Worm (Caenorhabditis elegans) whole organism, late embryonic: Measurements from ENCODE around the gene ZK688.4.
A peak's percentile ranks its signal among the peaks of the same experiment; 100 is the strongest.

Experiments
- C08G9.2 ChIP-seq: sonication (generic microtip); optimal IDR thresholded peaks from 2 replicates; lab custom pipeline; 2016; ENCODE audit warnings: mild to moderate bottlenecking, missing genetic modification characterization, moderate library complexity, missing compliant biosample characterization
- C38D4.7 ChIP-seq: fragments of 200-800 bp; sonication (Bioruptor generic); optimal IDR thresholded peaks from 2 replicates; lab custom pipeline; 2018; ENCODE audit warnings: mild to moderate bottlenecking, missing genetic modification characterization, moderate library complexity, missing compliant biosample characterization
- F13H6.1 ChIP-seq: sonication (generic microtip); optimal IDR thresholded peaks from 2 replicates; lab custom pipeline; 2016; ENCODE audit warnings: missing genetic modification characterization, missing compliant biosample characterization
- K02D7.2 ChIP-seq: sonication (generic microtip); optimal IDR thresholded peaks from 2 replicates; lab custom pipeline; 2017; ENCODE audit warnings: mild to moderate bottlenecking, missing genetic modification characterization, missing compliant biosample characterization
- K09A11.1 ChIP-seq: sonication (generic microtip); optimal IDR thresholded peaks from 2 replicates; lab custom pipeline; 2017; ENCODE audit warnings: antibody characterized with exemption, mild to moderate bottlenecking, missing genetic modification characterization, missing compliant biosample characterization; ENCODE audit not compliant: insufficient read depth
- T23F11.4 ChIP-seq: fragments of 200-800 bp; sonication (Bioruptor generic); optimal IDR thresholded peaks from 2 replicates; lab custom pipeline; 2018; ENCODE audit warnings: mild to moderate bottlenecking, missing genetic modification characterization, missing compliant biosample characterization
- ceh-14 ChIP-seq: sonication (generic microtip); optimal IDR thresholded peaks from 2 replicates; lab custom pipeline; 2016; ENCODE audit warnings: missing genotype, missing genetic modification characterization, missing compliant biosample characterization
- ceh-18 ChIP-seq: sonication (generic microtip); optimal IDR thresholded peaks from 2 replicates; lab custom pipeline; 2016; ENCODE audit warnings: missing genetic modification characterization, missing compliant biosample characterization
- ceh-2 ChIP-seq: sonication (generic microtip); optimal IDR thresholded peaks from 2 replicates; lab custom pipeline; 2016; ENCODE audit warnings: missing genotype, missing genetic modification characterization, missing compliant biosample characterization
- ceh-30 ChIP-seq: fragments of 150-350 bp; optimal IDR thresholded peaks from 2 replicates; lab custom pipeline; 2014; ENCODE audit warnings: missing biosample characterization, missing genetic modification characterization
- ceh-34 ChIP-seq: sonication (generic microtip); optimal IDR thresholded peaks from 2 replicates; lab custom pipeline; 2016; ENCODE audit warnings: mild to moderate bottlenecking, missing genetic modification characterization, missing compliant biosample characterization
- ceh-6 ChIP-seq: fragments of 200-800 bp; sonication (Bioruptor generic); optimal IDR thresholded peaks from 2 replicates; lab custom pipeline; 2018; ENCODE audit warnings: mild to moderate bottlenecking, missing genetic modification characterization, missing compliant biosample characterization
- ceh-9 ChIP-seq: sonication (generic microtip); optimal IDR thresholded peaks from 2 replicates; lab custom pipeline; 2016; ENCODE audit warnings: mild to moderate bottlenecking, missing genetic modification characterization, inconsistent platforms, missing compliant biosample characterization
- dmd-4 ChIP-seq: sonication (generic microtip); optimal IDR thresholded peaks from 2 replicates; lab custom pipeline; 2016; ENCODE audit warnings: borderline replicate concordance, missing genetic modification characterization, missing compliant biosample characterization
- dve-1 ChIP-seq: sonication (generic microtip); optimal IDR thresholded peaks from 2 replicates; lab custom pipeline; 2017; ENCODE audit warnings: antibody characterized with exemption, mild to moderate bottlenecking, missing genetic modification characterization, missing compliant biosample characterization
- elt-2 ChIP-seq: sonication (generic microtip); optimal IDR thresholded peaks from 2 replicates; lab custom pipeline; 2016; ENCODE audit warnings: missing genetic modification reagents, missing genetic modification characterization, missing compliant biosample characterization
- fkh-10 ChIP-seq: fragments of 150-350 bp; optimal IDR thresholded peaks from 2 replicates; lab custom pipeline; 2014; ENCODE audit warnings: missing biosample characterization, missing genetic modification reagents, missing genetic modification characterization
- fkh-6 ChIP-seq: sonication (generic microtip); optimal IDR thresholded peaks from 2 replicates; lab custom pipeline; 2016; ENCODE audit warnings: missing genetic modification characterization, missing compliant biosample characterization
- gmeb-2 ChIP-seq: sonication (generic microtip); optimal IDR thresholded peaks from 2 replicates; lab custom pipeline; 2016; ENCODE audit warnings: missing genetic modification characterization, inconsistent platforms, missing compliant biosample characterization
- hlh-30 ChIP-seq: sonication (generic microtip); optimal IDR thresholded peaks from 2 replicates; lab custom pipeline; 2017; ENCODE audit warnings: antibody characterized with exemption, missing genetic modification characterization, missing compliant biosample characterization; ENCODE audit not compliant: insufficient read depth
- hlh-8 ChIP-seq: sonication (generic microtip); optimal IDR thresholded peaks from 2 replicates; lab custom pipeline; 2016; ENCODE audit warnings: missing genotype, missing genetic modification characterization, missing compliant biosample characterization
- lim-6 ChIP-seq: sonication (generic microtip); optimal IDR thresholded peaks from 2 replicates; lab custom pipeline; 2016; ENCODE audit warnings: missing genetic modification characterization, missing compliant biosample characterization
- lin-11 ChIP-seq: fragments of 200-800 bp; sonication (Bioruptor generic); optimal IDR thresholded peaks from 2 replicates; lab custom pipeline; 2018; ENCODE audit warnings: mild to moderate bottlenecking, missing genetic modification characterization, missing compliant biosample characterization
- nfya-1 ChIP-seq: sonication (generic microtip); optimal IDR thresholded peaks from 2 replicates; lab custom pipeline; 2017; ENCODE audit warnings: missing genetic modification characterization, mild to moderate bottlenecking, missing compliant biosample characterization, antibody characterized with exemption, moderate library complexity
- nhr-11 ChIP-seq: fragments of 150-350 bp; optimal IDR thresholded peaks from 2 replicates; lab custom pipeline; 2014; ENCODE audit warnings: missing biosample characterization, missing genetic modification characterization
- nhr-232 ChIP-seq: sonication (generic microtip); optimal IDR thresholded peaks from 2 replicates; lab custom pipeline; 2016; ENCODE audit warnings: missing genetic modification characterization, missing compliant biosample characterization
- odd-2 ChIP-seq: sonication (generic microtip); optimal IDR thresholded peaks from 2 replicates; lab custom pipeline; 2017; ENCODE audit warnings: antibody characterized with exemption, mild to moderate bottlenecking, missing genetic modification characterization, missing compliant biosample characterization
- pag-3 ChIP-seq: sonication (generic microtip); optimal IDR thresholded peaks from 2 replicates; lab custom pipeline; 2016; ENCODE audit warnings: missing compliant biosample characterization, missing genetic modification characterization, borderline replicate concordance
- pha-2 ChIP-seq: sonication (generic microtip); optimal IDR thresholded peaks from 2 replicates; lab custom pipeline; 2017; ENCODE audit warnings: mild to moderate bottlenecking, missing genetic modification characterization, missing compliant biosample characterization
- sdc-2 ChIP-seq: sonication (generic microtip); optimal IDR thresholded peaks from 2 replicates; lab custom pipeline; 2016; ENCODE audit warnings: missing genotype, missing genetic modification characterization, missing compliant biosample characterization
- tbx-7 ChIP-seq: sonication (generic microtip); optimal IDR thresholded peaks from 2 replicates; lab custom pipeline; 2016; ENCODE audit warnings: missing genotype, missing genetic modification characterization, missing compliant biosample characterization
- unc-3 ChIP-seq, 2 experiments: fragments of 200-800 bp in 1 of 2; sonication (Bioruptor generic) in 1 of 2; sonication (generic microtip) in 1 of 2; conservative IDR thresholded peaks in 1 of 2; optimal IDR thresholded peaks in 1 of 2; 2 replicates each; pipeline versions ENCODE4 v1.3.6 to Lab custom; 2016 to 2022; ENCODE audit warnings: missing compliant biosample characterization in 2 of 2, missing genetic modification characterization in 2 of 2, missing genetic modification reagents in 1 of 2
- unc-86 ChIP-seq: sonication (generic microtip); optimal IDR thresholded peaks from 2 replicates; lab custom pipeline; 2016; ENCODE audit warnings: missing genetic modification characterization, missing compliant biosample characterization

The ZK688.4 gene

ce11 chrIII:7917667-7918066 is 22.8 kb downstream of the ZK688.4 start, which contains the start of gene gly-3:
TSS of gene gly-3 (minus strand) at chrIII:7917767.
- TF ChIP-seq tbx-7 (tag; lab: Kevin White, UChicago) (no peak), ceh-6 (no peak), odd-2 (tag; lab: Kevin White, UChicago) (no peak), pag-3 (tag; lab: Kevin White, UChicago) (no peak), unc-3 (GFP tag; conservative IDR thresholded peaks at IDR 0.05; lab: Robert Waterston, UW) (no peak), unc-3 (tag; optimal IDR thresholded peaks at IDR 0.05; lab: Kevin White, UChicago) (no peak)
- TF ChIP-seq, all 69 proteins: peak for 0

- TF ChIP-seq nfya-1 (tag; lab: Kevin White, UChicago): no peak
- no peak for TF ChIP-seq K02D7.2 (tag; lab: Kevin White, UChicago)
- TF ChIP-seq sdc-2: no peak
- no peak for TF ChIP-seq gmeb-2 (tag; lab: Kevin White, UChicago)
- no peak for TF ChIP-seq T23F11.4 (GFP tag; lab: Kevin White, UChicago)
- no peak for TF ChIP-seq elt-2
- TF ChIP-seq C38D4.7 (GFP tag; lab: Kevin White, UChicago): no peak
- no peak for TF ChIP-seq ceh-30 (tag; lab: Kevin White, UChicago)
- no peak for TF ChIP-seq lim-6 (tag; lab: Kevin White, UChicago)
- TF ChIP-seq K09A11.1 (tag; lab: Kevin White, UChicago): no peak
- no peak for TF ChIP-seq F13H6.1 (tag; lab: Kevin White, UChicago)
- TF ChIP-seq dmd-4 (tag; lab: Kevin White, UChicago): no peak
- TF ChIP-seq hlh-8 (tag; lab: Kevin White, UChicago): no peak
- no peak for TF ChIP-seq ceh-14 (tag; lab: Kevin White, UChicago)
- TF ChIP-seq fkh-10 (GFP tag; lab: Kevin White, UChicago): no peak
- TF ChIP-seq C08G9.2 (tag; lab: Kevin White, UChicago): no peak
- TF ChIP-seq ceh-9: no peak
Observed at ce11 chrIII:7919823-7920222, 25.0 kb downstream of the ZK688.4 start, which contains the start of gene C29E4.14. TSS of gene C29E4.14 (plus strand) at chrIII:7920123.

- TF ChIP-seq K09A11.1 (tag; lab: Kevin White, UChicago): no peak
Observed at ce11 chrIII:7922207-7922606, 27.4 kb downstream of the ZK688.4 start, which contains the start of gene C29E4.17. TSS of gene C29E4.17 (plus strand) at chrIII:7922507.

- TF ChIP-seq ceh-34 (tag; lab: Kevin White, UChicago) (no peak), unc-86 (no peak), nhr-11 (no peak), ceh-2 (tag; lab: Kevin White, UChicago) (no peak), ceh-18 (no peak), hlh-30 (tag; lab: Kevin White, UChicago) (no peak), pha-2 (tag; lab: Kevin White, UChicago) (no peak), lim-6 (tag; lab: Kevin White, UChicago) (no peak), dve-1 (no peak), lin-11 (tag; lab: Kevin White, UChicago) (no peak), fkh-6 (tag; lab: Kevin White, UChicago) (no peak)
Observed at ce11 chrIII:7924821-7925220, 30.0 kb downstream of the ZK688.4 start, which contains the start of gene tag-250. TSS of gene tag-250 (minus strand) at chrIII:7924921.

ce11 chrIII:7925968-7926367 is 31.1 kb downstream of the ZK688.4 start:
- peak; percentile 11 for TF ChIP-seq ceh-2 (tag; lab: Kevin White, UChicago)
- TF ChIP-seq nhr-232: no peak
- TF ChIP-seq, all 69 proteins: peak for 1
